Worm (Caenorhabditis elegans): ENCODE data around the gene F08G2.8.

F08G2.8 gene

DNA sequence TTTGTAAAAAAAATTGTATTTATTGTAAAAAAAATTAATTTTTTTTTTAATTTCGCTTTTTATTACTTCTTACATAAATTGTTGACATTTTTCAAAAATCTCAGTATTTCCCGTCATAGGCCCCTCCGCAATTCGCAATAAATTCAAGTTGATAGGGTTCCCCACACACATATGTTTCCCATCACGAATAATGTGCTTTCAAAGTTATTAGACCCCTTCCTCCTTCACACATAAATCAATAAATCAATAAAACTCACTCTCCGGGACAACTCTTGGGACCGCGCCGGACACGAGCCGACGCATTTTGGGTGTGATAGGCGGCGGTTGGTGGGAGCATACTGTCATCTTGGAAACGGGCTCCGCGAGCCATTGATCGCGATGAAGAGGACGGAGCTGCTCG is 12.7 kb upstream of the F08G2.8 start:
- peak; percentile 42; the same call in 1 of the 2 replicates for TF ChIP-seq zfh-2 (GFP tag; conservative IDR thresholded peaks at IDR 0.05)
- TF ChIP-seq lin-40 (tag; optimal IDR thresholded peaks at IDR 0.05): no peak

- no peak for TF ChIP-seq mxl-1 (tag; optimal IDR thresholded peaks at IDR 0.05)
- no peak for TF ChIP-seq athp-1 (tag; optimal IDR thresholded peaks at IDR 0.05)
- TF ChIP-seq B0035.1 (tag; optimal IDR thresholded peaks at IDR 0.05): no peak
- no peak for TF ChIP-seq snpc-1.3 (tag; optimal IDR thresholded peaks at IDR 0.05; ENCODE audit: insufficient read depth)
- TF ChIP-seq B0336.3 (GFP tag; IDR thresholded peaks at IDR 0.05): no peak
- TF ChIP-seq efl-1 (GFP tag; optimal IDR thresholded peaks at IDR 0.05): no peak
- no peak for TF ChIP-seq sdz-38 (tag; optimal IDR thresholded peaks at IDR 0.05)
Observed at ce11 chrII:13841106-13841854, 10.8 kb upstream of the F08G2.8 start, which contains the start of gene F08G2.7. Gene F08G2.7 (minus strand): TSS chrII:13841156.

ce11 chrII:13842340-13842739 is 9.8 kb upstream of the F08G2.8 start:
- TF ChIP-seq Y53F4B.3 (GFP tag; IDR thresholded peaks at IDR 0.05): no peak
- no peak for TF ChIP-seq zfh-2 (GFP tag; conservative IDR thresholded peaks at IDR 0.05)
- no peak for TF ChIP-seq K12H6.12 (tag; optimal IDR thresholded peaks at IDR 0.05)
- no peak for TF ChIP-seq ztf-22 (GFP tag; optimal IDR thresholded peaks at IDR 0.05)
- TF ChIP-seq tbp1 (GFP tag; optimal IDR thresholded peaks at IDR 0.05): no peak
- no peak for TF ChIP-seq ztf-28 (GFP tag; IDR thresholded peaks at IDR 0.05)
- no peak for TF ChIP-seq repo-1 (tag; optimal IDR thresholded peaks at IDR 0.05)

DNA sequence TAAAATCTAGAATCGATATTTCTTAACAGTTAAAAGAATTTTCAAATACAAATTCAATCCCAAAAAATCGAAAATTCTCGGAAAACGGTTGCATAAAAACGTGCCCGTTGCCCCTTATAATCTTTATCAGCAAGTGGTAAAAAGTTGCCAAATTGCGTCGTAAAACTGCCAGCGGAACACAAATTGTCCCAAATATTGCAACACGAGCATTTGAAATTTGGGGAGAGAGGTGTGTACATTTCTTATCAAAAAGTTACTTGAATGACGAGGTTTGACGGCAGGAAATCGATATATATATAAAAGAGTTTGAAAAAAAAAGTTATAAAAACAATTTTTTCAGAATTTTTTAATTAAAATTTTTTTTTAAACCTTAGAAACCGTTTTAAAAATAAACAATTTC is 6.1 kb upstream of the F08G2.8 start:
- TF ChIP-seq snpc-4 (GFP tag; optimal IDR thresholded peaks at IDR 0.05): no peak
- peak in 1 of 4 experiments; percentile 51 for TF ChIP-seq snpc-4 (tag; optimal IDR thresholded peaks at IDR 0.05)
- TF ChIP-seq lin-40 (tag; optimal IDR thresholded peaks at IDR 0.05): no peak
- TF ChIP-seq tlf-1 (GFP tag; optimal IDR thresholded peaks at IDR 0.05): no peak
- no peak for TF ChIP-seq T26A5.8 (tag; optimal IDR thresholded peaks at IDR 0.05)
- TF ChIP-seq let-607 (tag; optimal IDR thresholded peaks at IDR 0.05): peak in 1 of 2 experiments; percentile 6
- TF ChIP-seq nhr-80 (tag; optimal IDR thresholded peaks at IDR 0.05): peak; percentile 81
- no peak for TF ChIP-seq snpc-3.4 (tag; optimal IDR thresholded peaks at IDR 0.05)
- no peak for TF ChIP-seq mel-28 (tag; optimal IDR thresholded peaks at IDR 0.05; ENCODE audit: borderline replicate concordance)

DNA sequence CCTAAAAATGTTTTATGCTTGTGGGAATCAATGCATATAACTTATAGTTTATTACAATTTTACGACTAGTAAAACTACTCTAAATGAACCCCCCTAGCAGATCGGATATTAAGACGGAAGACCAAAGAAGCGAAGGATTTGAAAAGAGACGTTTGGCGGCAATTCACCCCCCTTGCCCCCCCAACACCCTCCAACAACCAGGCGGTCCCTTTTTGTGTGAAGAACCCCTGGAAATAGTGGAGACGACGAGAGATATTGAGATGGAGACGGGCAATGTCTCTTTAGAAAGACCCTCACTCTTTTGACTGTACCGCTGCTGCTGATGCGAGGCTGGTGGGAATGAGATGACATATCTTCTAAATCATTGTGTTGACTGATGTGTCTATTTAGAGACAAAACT is 4.7 kb upstream of the F08G2.8 start:
- TF ChIP-seq ccch-3 (GFP tag; optimal IDR thresholded peaks at IDR 0.05) (no peak), snpc-4 (GFP tag; optimal IDR thresholded peaks at IDR 0.05) (no peak), snpc-4 (tag; optimal IDR thresholded peaks at IDR 0.05) (no peak), madf-6 (GFP tag; IDR thresholded peaks at IDR 0.05) (no peak), lag-1 (GFP tag; IDR thresholded peaks at IDR 0.05) (no peak), bed-2 (GFP tag; IDR thresholded peaks at IDR 0.05) (no peak), snpc-3.4 (tag; optimal IDR thresholded peaks at IDR 0.05) (no peak), ceh-27 (GFP tag; optimal IDR thresholded peaks at IDR 0.05) (no peak), tlf-1 (GFP tag; optimal IDR thresholded peaks at IDR 0.05) (no peak), xnd-1 (tag; optimal IDR thresholded peaks at IDR 0.05) (no peak), ceh-91 (GFP tag; IDR thresholded peaks at IDR 0.05) (no peak), cebp-1 (GFP tag; IDR thresholded peaks at IDR 0.05) (no peak), cebp-1 (tag; optimal IDR thresholded peaks at IDR 0.05) (no peak), ceh-58 (GFP tag; IDR thresholded peaks at IDR 0.05) (no peak), athp-1 (tag; optimal IDR thresholded peaks at IDR 0.05) (no peak)
